Fruit fly (Drosophila melanogaster): Measurements from ENCODE around the gene Ctu2.
A peak's percentile ranks its signal among the peaks of the same experiment; 100 is the strongest.

The Ctu2 gene

DNA sequence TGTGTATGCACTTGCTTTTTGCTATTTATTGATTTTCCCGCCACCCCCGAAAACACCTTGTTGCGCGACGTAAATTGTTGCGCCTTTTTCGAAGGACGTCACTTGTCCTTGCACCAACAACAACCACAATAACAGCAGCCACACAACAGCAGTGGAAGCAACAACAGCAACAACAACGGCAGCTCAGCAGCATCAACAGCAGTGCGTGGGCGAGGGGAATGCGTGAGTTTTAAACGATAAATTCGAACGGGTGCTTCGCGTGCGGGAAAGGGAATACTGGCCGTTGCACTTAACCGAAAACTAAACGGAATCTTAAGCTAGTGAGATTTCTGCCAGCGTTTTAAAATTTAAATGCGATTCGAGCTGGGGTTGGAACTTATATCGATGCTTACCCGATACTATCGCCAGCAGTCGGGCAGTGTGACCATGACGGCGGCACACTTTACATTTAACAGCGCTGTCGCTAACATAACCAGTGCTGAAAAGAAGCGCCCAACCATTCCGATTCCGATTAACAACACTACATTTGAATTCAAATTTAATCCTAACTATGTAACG lies 15.4 kb upstream of the Ctu2 start, which contains the start of gene cyst:
cyst (minus strand) TSS at position 404 of the 558 bp plus-strand sequence.
- no peak for TF ChIP-seq noc (tag; optimal IDR thresholded peaks at IDR 0.05)

DNA sequence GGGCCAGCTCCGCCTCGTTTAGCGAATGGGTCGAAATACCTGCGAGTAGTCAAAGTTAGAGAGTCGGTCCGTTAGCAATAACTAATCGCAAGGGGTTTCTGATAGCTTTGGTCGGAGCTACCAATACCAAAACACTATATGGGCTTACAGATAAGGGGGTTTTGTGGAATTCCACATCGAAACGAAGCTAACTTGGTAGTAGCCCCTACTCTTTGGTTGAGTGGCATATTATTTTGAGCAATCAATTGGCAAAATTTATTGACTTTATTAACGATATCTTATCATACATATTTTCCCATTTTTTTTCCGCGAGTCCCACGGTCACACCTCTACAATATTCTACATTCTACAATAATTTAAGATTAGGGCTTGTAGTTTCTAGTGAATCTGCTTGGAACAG lies 13.3 kb upstream of the Ctu2 start:
- no peak for TF ChIP-seq noc (tag; optimal IDR thresholded peaks at IDR 0.05)

- no peak for TF ChIP-seq noc (tag; optimal IDR thresholded peaks at IDR 0.05)
Measured at dm6 chr2L:19497983-19498382, 4.9 kb upstream of the Ctu2 start, which contains the start of gene Top3alpha. Top3alpha (plus strand) TSS chr2L:19498168.

- TF ChIP-seq noc (tag; optimal IDR thresholded peaks at IDR 0.05), result peak; percentile 80
Measured at dm6 chr2L:19489997-19490461, 3.0 kb downstream of the Ctu2 start, which contains the start of the genes CG10194 and CG18094. CG10194 (minus strand) TSS chr2L:19490104. CG18094 (plus strand) TSS chr2L:19490262.

dm6 chr2L:19487190-19487589 lies 5.9 kb downstream of the Ctu2 start, which contains the start of gene CG13083:
CG13083 (plus strand) TSS chr2L:19487490.
- TF ChIP-seq noc (tag; optimal IDR thresholded peaks at IDR 0.05), result no peak

DNA sequence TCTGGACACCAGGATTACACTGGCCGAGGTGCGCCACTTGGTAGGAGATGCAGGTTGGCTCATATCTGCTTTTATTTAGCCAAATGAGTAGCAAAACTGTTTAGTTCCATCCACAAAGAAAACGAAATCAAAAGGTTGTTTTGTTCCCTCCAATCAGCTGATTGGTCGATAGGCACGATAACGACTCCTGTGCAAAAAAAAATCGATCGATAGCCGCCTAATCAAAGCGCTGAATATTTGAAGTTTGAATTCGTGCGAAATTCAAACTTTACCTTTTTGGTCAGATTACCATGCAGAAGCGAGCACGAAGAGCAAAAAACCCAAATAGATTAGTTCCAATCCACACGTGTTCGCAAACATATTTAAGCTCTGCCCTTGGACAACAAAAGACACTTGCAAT lies 8.5 kb downstream of the Ctu2 start, which contains the start of the genes CG10195 and CG13084:
CG10195 (minus strand) TSS at position 167 of the 400 bp plus-strand sequence.
CG13084 (plus strand) TSS at position 392 of the 400 bp plus-strand sequence.
- no peak for TF ChIP-seq noc (tag; optimal IDR thresholded peaks at IDR 0.05)

dm6 chr2L:19480406-19481334 lies 12.4 kb downstream of the Ctu2 start:
- TF ChIP-seq noc (tag; optimal IDR thresholded peaks at IDR 0.05), result no peak

dm6 chr2L:19479249-19479984 lies 13.6 kb downstream of the Ctu2 start:
- TF ChIP-seq noc (tag; optimal IDR thresholded peaks at IDR 0.05), result no peak

- no peak for TF ChIP-seq noc (tag; optimal IDR thresholded peaks at IDR 0.05)
Measured at dm6 chr2L:19473397-19474009, 19.6 kb downstream of the Ctu2 start.

DNA sequence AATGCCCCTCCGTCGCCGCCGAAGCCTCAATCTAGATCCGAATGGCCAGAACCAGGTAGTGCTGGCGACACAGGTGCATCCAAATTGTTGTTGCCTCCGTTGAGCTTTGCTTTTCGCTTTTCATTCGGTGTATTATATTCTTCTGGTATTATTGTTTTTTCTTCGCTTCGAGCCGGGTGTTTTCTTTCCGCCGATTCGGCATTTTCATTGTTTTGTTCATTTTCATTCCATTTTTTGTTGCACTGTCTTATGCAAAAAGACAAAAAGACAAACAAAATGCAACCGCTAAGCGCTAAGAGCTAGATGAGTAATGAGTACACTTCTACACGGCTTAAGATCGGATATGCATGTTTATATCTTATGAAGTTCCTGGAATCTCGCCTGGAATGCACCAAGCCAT lies 20.8 kb downstream of the Ctu2 start:
- no peak for TF ChIP-seq noc (tag; optimal IDR thresholded peaks at IDR 0.05)

- no peak for TF ChIP-seq noc (tag; optimal IDR thresholded peaks at IDR 0.05)
Measured at dm6 chr2L:19469751-19470150, 23.3 kb downstream of the Ctu2 start.

DNA sequence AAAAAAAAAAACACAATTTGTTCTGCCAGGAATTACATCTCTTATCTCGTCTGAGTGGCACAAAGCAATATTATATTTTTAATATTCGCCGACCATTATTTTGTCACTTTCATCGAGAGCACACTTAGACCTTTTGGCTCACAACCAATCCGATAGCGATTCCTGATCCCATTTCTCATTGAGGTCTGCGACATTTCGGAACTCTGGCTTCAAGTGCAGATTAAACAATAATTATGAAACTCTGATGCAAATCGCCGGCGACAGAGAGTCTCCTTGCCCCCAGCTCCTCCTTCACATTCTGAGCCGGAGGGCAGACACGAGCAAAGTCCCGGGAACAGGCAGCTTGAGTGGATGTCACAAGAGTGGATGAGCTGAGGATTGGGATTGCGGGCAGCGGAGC lies 24.0 kb downstream of the Ctu2 start:
- TF ChIP-seq noc (tag; optimal IDR thresholded peaks at IDR 0.05), result no peak

DNA sequence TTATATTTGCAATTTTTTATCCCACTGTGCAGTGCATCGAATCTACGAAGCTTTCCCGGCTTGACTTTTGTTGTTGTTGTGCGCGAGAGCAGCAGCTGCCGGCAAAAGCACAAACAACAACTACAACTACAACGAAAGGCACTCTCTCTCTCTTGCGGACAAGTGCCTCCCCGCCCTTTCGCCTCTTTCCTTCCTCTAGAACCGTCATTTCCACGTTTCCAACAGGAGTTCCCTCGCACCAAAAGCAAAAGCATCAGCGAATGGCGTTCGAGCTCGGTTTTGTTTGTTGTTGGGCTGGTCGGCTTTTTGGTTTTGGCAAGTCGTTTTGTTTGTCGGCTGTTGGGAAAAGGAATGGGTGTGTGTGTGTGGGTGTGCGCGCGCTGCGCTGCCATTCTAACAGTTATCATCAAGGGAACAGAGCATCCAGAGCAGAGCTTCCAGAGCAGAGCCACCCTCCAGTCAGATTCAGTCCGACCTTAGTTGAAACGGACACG lies 29.2 kb downstream of the Ctu2 start, which contains the start of gene tj:
tj (plus strand) TSS at position 444 of the 494 bp plus-strand sequence.
- TF ChIP-seq noc (tag; optimal IDR thresholded peaks at IDR 0.05), result no peak

DNA sequence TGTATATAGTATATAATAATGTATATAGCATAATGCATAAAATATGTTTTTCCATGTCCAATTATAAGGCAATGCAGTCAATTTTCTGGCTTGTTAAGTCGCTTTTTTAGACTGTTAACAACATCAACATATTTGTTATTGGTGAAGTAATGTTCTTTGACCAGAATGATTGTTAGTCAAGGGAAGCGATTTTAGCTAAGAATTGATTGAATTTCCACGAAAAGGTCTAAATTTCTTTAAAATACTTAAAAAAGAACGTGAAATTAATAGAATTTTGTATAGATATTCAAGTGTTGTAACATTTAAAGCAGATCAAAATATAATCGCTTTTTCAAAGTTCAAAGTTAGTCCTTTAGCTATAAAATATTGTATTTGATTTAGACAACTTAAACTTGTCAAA lies 29.6 kb downstream of the Ctu2 start:
- no peak for TF ChIP-seq noc (tag; optimal IDR thresholded peaks at IDR 0.05)

DNA sequence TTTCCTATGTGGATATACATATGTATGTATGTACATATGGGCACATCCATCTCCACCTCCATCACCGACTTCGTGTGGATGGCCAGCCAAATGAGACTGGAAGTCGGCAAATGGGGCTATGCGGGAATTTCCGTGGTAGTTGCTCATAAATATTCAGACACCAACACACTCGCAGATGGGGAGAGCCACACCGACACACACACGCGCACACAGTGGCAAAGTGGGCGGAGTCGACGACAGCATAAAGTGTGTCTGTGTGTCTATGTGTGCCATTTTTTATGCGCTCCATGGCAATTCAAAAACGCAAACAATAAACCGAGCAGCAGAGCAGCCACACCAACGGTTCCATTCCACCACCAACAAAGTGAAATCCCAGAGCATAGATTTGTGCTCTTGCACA lies 30.2 kb downstream of the Ctu2 start:
- TF ChIP-seq noc (tag; optimal IDR thresholded peaks at IDR 0.05), result no peak

Measured in whole organism, larva.